Fruit fly (Drosophila melanogaster): ENCODE data around the gene Apc2.

DNA sequence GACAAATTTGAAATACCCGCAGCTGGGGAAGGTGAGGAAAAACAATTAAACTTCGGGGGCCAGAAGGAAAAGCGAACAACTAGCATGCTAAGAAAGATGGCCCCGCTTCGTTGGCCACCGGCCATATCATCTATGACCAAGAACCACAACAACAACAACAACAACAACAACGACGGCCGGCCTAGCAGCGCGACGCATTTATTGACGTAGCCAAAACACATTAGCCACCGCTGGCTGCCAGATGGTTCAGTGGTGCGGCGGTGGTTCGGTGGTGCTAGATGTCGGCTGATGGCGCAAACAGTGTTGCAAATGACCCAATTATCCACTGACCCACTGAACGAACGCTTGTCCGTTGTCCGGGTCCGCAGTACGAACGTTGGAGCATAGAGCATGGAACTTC lies 49.9 kb downstream of the Apc2 start:
- no peak for TF ChIP-seq CG8765 (GFP tag; IDR thresholded peaks at IDR 0.05)
- no peak for TF ChIP-seq Elba2 (GFP tag; optimal IDR thresholded peaks at IDR 0.05)
- TF ChIP-seq CG7556 (GFP tag; optimal IDR thresholded peaks at IDR 0.05), result no peak
- no peak for TF ChIP-seq MESR4 (GFP tag; optimal IDR thresholded peaks at IDR 0.05)
- TF ChIP-seq Gug (GFP tag; IDR thresholded peaks at IDR 0.05), result no peak
- no peak for TF ChIP-seq Gsc (GFP tag; IDR thresholded peaks at IDR 0.05)

Measured in whole organism, embryonic.